Fruit fly (Drosophila melanogaster) whole organism, embryonic: Measurements from ENCODE around the gene CG6766.

Source experiments
- Adf1 ChIP-seq: fragments of 200-800 bp; sonication (Bioruptor generic); IDR thresholded peaks from 2 replicates; pipeline ENCODE4 v1.3.6; 2022; ENCODE audit warnings: missing biosample characterization, missing genetic modification characterization
- Atf3 ChIP-seq: fragments of 200-800 bp; sonication (Bioruptor generic); optimal IDR thresholded peaks from 3 replicates; lab custom pipeline; 2016; ENCODE audit warnings: missing biosample characterization, missing genetic modification characterization
- Bteb2 ChIP-seq: fragments of 200-800 bp; sonication (Bioruptor generic); optimal IDR thresholded peaks from 2 replicates; lab custom pipeline; 2016; ENCODE audit warnings: missing biosample characterization, missing genetic modification characterization
- CG11247 ChIP-seq: fragments of 200-800 bp; sonication (Bioruptor generic); IDR thresholded peaks from 2 replicates; pipeline ENCODE4 v1.3.6; 2022; ENCODE audit warnings: missing biosample characterization, missing genetic modification characterization
- CG11696 ChIP-seq: fragments of 200-800 bp; sonication (Bioruptor generic); IDR thresholded peaks from 2 replicates; pipeline ENCODE4 v1.3.6; 2022; ENCODE audit warnings: missing biosample characterization, missing genetic modification characterization
- CG12219 ChIP-seq: fragments of 200-800 bp; sonication (Bioruptor generic); optimal IDR thresholded peaks from 3 replicates; lab custom pipeline; 2018; ENCODE audit warnings: missing biosample characterization, mild to moderate bottlenecking, missing genetic modification characterization
- CG13775 ChIP-seq: fragments of 200-800 bp; sonication (Bioruptor generic); optimal IDR thresholded peaks from 3 replicates; lab custom pipeline; 2017; ENCODE audit warnings: missing biosample characterization, mild to moderate bottlenecking, missing genetic modification characterization
- CG15479 ChIP-seq: fragments of 200-800 bp; sonication (Bioruptor generic); optimal IDR thresholded peaks from 3 replicates; lab custom pipeline; 2019; ENCODE audit warnings: missing biosample characterization, mild to moderate bottlenecking, missing genetic modification characterization, moderate library complexity
- CG15696 ChIP-seq: fragments of 200-800 bp; sonication (Bioruptor generic); optimal IDR thresholded peaks from 2 replicates; lab custom pipeline; 2019; ENCODE audit warnings: missing biosample characterization, mild to moderate bottlenecking, missing genetic modification characterization, moderate library complexity
- CG30403 ChIP-seq: fragments of 200-800 bp; sonication (Bioruptor generic); optimal IDR thresholded peaks from 3 replicates; lab custom pipeline; 2016; ENCODE audit warnings: missing biosample characterization, missing genetic modification characterization
- CG31441 ChIP-seq: fragments of 200-800 bp; sonication (Bioruptor generic); IDR thresholded peaks from 2 replicates; pipeline ENCODE4 v1.3.6; 2022; ENCODE audit warnings: missing biosample characterization, missing genetic modification characterization
- CG32772 ChIP-seq: fragments of 200-800 bp; sonication (Bioruptor generic); IDR thresholded peaks from 2 replicates; pipeline ENCODE4 v1.3.6; 2022; ENCODE audit warnings: missing biosample characterization, missing genetic modification characterization
- CG33557 ChIP-seq: fragments of 200-800 bp; sonication (Bioruptor generic); optimal IDR thresholded peaks from 2 replicates; lab custom pipeline; 2019; ENCODE audit warnings: missing biosample characterization, mild to moderate bottlenecking, missing genetic modification characterization, moderate library complexity
- CG4360 ChIP-seq: fragments of 200-800 bp; sonication (Bioruptor generic); IDR thresholded peaks from 2 replicates; pipeline ENCODE4 v1.3.6; 2022; ENCODE audit warnings: missing biosample characterization, missing genetic modification characterization
- CG4854 ChIP-seq: fragments of 200-800 bp; sonication (Bioruptor generic); optimal IDR thresholded peaks from 2 replicates; lab custom pipeline; 2016; ENCODE audit warnings: missing biosample characterization, missing genetic modification characterization, inconsistent platforms
- CG6854 ChIP-seq: fragments of 200-800 bp; sonication (Bioruptor generic); optimal IDR thresholded peaks from 3 replicates; lab custom pipeline; 2017; ENCODE audit warnings: missing biosample characterization, mild to moderate bottlenecking, missing genetic modification characterization
- CG7556 ChIP-seq: fragments of 200-800 bp; sonication (Bioruptor generic); optimal IDR thresholded peaks from 2 replicates; lab custom pipeline; 2017; ENCODE audit warnings: missing biosample characterization, mild to moderate bottlenecking, missing genetic modification characterization
- CG7786 ChIP-seq: fragments of 200-800 bp; sonication (Bioruptor generic); optimal IDR thresholded peaks from 2 replicates; lab custom pipeline; 2016; ENCODE audit warnings: missing biosample characterization, missing genetic modification characterization
- CG7928 ChIP-seq: fragments of 200-800 bp; sonication (Bioruptor generic); optimal IDR thresholded peaks from 2 replicates; lab custom pipeline; 2017; ENCODE audit warnings: missing biosample characterization, mild to moderate bottlenecking, missing genetic modification characterization
- CG8924 ChIP-seq: fragments of 200-800 bp; optimal IDR thresholded peaks from 3 replicates; lab custom pipeline; 2019; ENCODE audit warnings: missing biosample characterization, mild to moderate bottlenecking, missing genetic modification characterization, moderate library complexity
- CTCF ChIP-seq: fragments of 200-800 bp; sonication (Bioruptor generic); optimal IDR thresholded peaks from 2 replicates; lab custom pipeline; 2017; ENCODE audit warnings: missing biosample characterization, mild to moderate bottlenecking, missing genetic modification characterization, moderate library complexity
- CoRest ChIP-seq: fragments of 200-800 bp; sonication (Bioruptor generic); optimal IDR thresholded peaks from 3 replicates; lab custom pipeline; 2018; ENCODE audit warnings: missing biosample characterization, mild to moderate bottlenecking, missing genetic modification characterization, moderate library complexity
- Deaf1 ChIP-seq: fragments of 200-800 bp; optimal IDR thresholded peaks from 3 replicates; lab custom pipeline; 2019; ENCODE audit warnings: missing biosample characterization, mild to moderate bottlenecking, missing genetic modification characterization, moderate library complexity
- Hsf ChIP-seq: fragments of 200-800 bp; sonication (Bioruptor generic); optimal IDR thresholded peaks from 3 replicates; lab custom pipeline; 2016; ENCODE audit warnings: missing biosample characterization, missing genetic modification characterization
- Max ChIP-seq: fragments of 200-800 bp; sonication (Bioruptor generic); optimal IDR thresholded peaks from 2 replicates; lab custom pipeline; 2016; ENCODE audit warnings: missing biosample characterization, mild to moderate bottlenecking, missing genetic modification characterization
- NC2β ChIP-seq: fragments of 200-800 bp; sonication (Bioruptor generic); optimal IDR thresholded peaks from 2 replicates; lab custom pipeline; 2016; ENCODE audit warnings: missing biosample characterization, missing genetic modification characterization
- Neu2 ChIP-seq: fragments of 200-800 bp; sonication (Bioruptor generic); optimal IDR thresholded peaks from 3 replicates; lab custom pipeline; 2016; ENCODE audit warnings: missing biosample characterization, missing genetic modification characterization, borderline replicate concordance
- Nf-YA ChIP-seq: fragments of 200-800 bp; sonication (Bioruptor generic); IDR thresholded peaks from 2 replicates; pipeline ENCODE4 v1.3.6; 2022; ENCODE audit warnings: missing biosample characterization, missing genetic modification characterization
- Oaz ChIP-seq: fragments of 200-800 bp; sonication (Bioruptor generic); IDR thresholded peaks from 2 replicates; pipeline ENCODE4 v1.3.6; 2022; ENCODE audit warnings: missing biosample characterization, missing genetic modification characterization
- Oli ChIP-seq: fragments of 200-800 bp; sonication (Bioruptor generic); optimal IDR thresholded peaks from 2 replicates; lab custom pipeline; 2018; ENCODE audit warnings: missing biosample characterization, mild to moderate bottlenecking, missing genetic modification characterization, moderate library complexity
- Ravus ChIP-seq: fragments of 200-800 bp; sonication (Bioruptor generic); IDR thresholded peaks from 2 replicates; pipeline ENCODE4 v1.3.6; 2022; ENCODE audit warnings: missing biosample characterization, missing genetic modification characterization
- Sry-β ChIP-seq: fragments of 200-800 bp; sonication (Bioruptor generic); optimal IDR thresholded peaks from 2 replicates; lab custom pipeline; 2018; ENCODE audit warnings: missing biosample characterization, mild to moderate bottlenecking, missing genetic modification characterization, moderate library complexity
- Ssrp ChIP-seq: fragments of 200-800 bp; sonication (Bioruptor generic); optimal IDR thresholded peaks from 2 replicates; lab custom pipeline; 2018; ENCODE audit warnings: missing biosample characterization, mild to moderate bottlenecking, missing genetic modification characterization, moderate library complexity
- ap ChIP-seq: fragments of 200-800 bp; sonication (Bioruptor generic); IDR thresholded peaks from 2 replicates; pipeline ENCODE4 v1.3.6; 2022; ENCODE audit warnings: missing biosample characterization, missing genetic modification characterization
- ara ChIP-seq: fragments of 200-800 bp; sonication (Bioruptor generic); IDR thresholded peaks from 2 replicates; pipeline ENCODE4 v1.3.6; 2022; ENCODE audit warnings: missing biosample characterization, missing genetic modification characterization
- az2 ChIP-seq: fragments of 200-800 bp; sonication (Bioruptor generic); optimal IDR thresholded peaks from 3 replicates; lab custom pipeline; 2016; ENCODE audit warnings: missing biosample characterization, missing genetic modification characterization
- bbx ChIP-seq: fragments of 200-800 bp; sonication (Bioruptor generic); IDR thresholded peaks from 2 replicates; pipeline ENCODE4 v1.3.6; 2022; ENCODE audit warnings: missing biosample characterization, missing genetic modification characterization; ENCODE audit not compliant: partially characterized antibody
- dpn ChIP-seq, 2 experiments: fragments of 200-800 bp; sonication (Bioruptor generic); optimal IDR thresholded peaks; 3 replicates each; lab custom pipeline; 2016; ENCODE audit warnings: missing biosample characterization in 2 of 2, missing genetic modification characterization in 2 of 2
- emc ChIP-seq: fragments of 200-800 bp; sonication (Bioruptor generic); optimal IDR thresholded peaks from 2 replicates; lab custom pipeline; 2016; ENCODE audit warnings: missing biosample characterization, missing genetic modification characterization
- ems ChIP-seq: fragments of 200-800 bp; sonication (Bioruptor generic); optimal IDR thresholded peaks from 3 replicates; lab custom pipeline; 2016; ENCODE audit warnings: missing biosample characterization, missing genetic modification characterization
- fd64A ChIP-seq: fragments of 200-800 bp; sonication (Bioruptor generic); optimal IDR thresholded peaks from 3 replicates; lab custom pipeline; 2018; ENCODE audit warnings: missing biosample characterization, mild to moderate bottlenecking, missing genetic modification characterization
- gro ChIP-seq: fragments of 200-800 bp; sonication (Bioruptor generic); optimal IDR thresholded peaks from 2 replicates; lab custom pipeline; 2016; ENCODE audit warnings: missing biosample characterization, missing genetic modification characterization
- hkb ChIP-seq, 2 experiments: fragments of 200-800 bp in 1 of 2; fragments of >200 bp in 1 of 2; sonication (Bioruptor generic) in 1 of 2; IDR thresholded peaks in 1 of 2; optimal IDR thresholded peaks in 1 of 2; 2 replicates each; pipeline versions ENCODE4 v1.3.6 to Lab custom; 2017 to 2022; ENCODE audit warnings: missing biosample characterization in 1 of 2, missing genetic modification characterization in 1 of 2
- hth ChIP-seq: fragments of >200 bp; optimal IDR thresholded peaks from 2 replicates; lab custom pipeline; 2017; ENCODE audit warnings: inconsistent platforms
- klu ChIP-seq: fragments of 200-800 bp; sonication (Bioruptor generic); IDR thresholded peaks from 2 replicates; pipeline ENCODE4 v1.3.6; 2022; ENCODE audit warnings: missing biosample characterization, missing genetic modification characterization
- pfk ChIP-seq: fragments of 200-800 bp; sonication (Bioruptor generic); optimal IDR thresholded peaks from 2 replicates; lab custom pipeline; 2018; ENCODE audit warnings: missing biosample characterization, mild to moderate bottlenecking, missing genetic modification characterization, moderate library complexity
- prd ChIP-seq, 3 experiments: fragments of >200 bp in 2 of 3; fragments of 200-800 bp in 1 of 3; sonication (Bioruptor generic) in 1 of 3; optimal IDR thresholded peaks in 2 of 3; IDR thresholded peaks in 1 of 3; 2 replicates in 2 of 3; 3 replicates in 1 of 3; pipeline versions ENCODE4 v1.3.6 to Lab custom; 2017 to 2022; ENCODE audit warnings: missing biosample characterization in 1 of 3, missing genetic modification characterization in 1 of 3
- psq ChIP-seq: fragments of 200-800 bp; sonication (Bioruptor generic); optimal IDR thresholded peaks from 2 replicates; lab custom pipeline; 2017; ENCODE audit warnings: missing biosample characterization, missing genetic modification characterization
- pzg ChIP-seq: fragments of 200-800 bp; sonication (Bioruptor generic); optimal IDR thresholded peaks from 3 replicates; lab custom pipeline; 2018; ENCODE audit warnings: missing biosample characterization, mild to moderate bottlenecking, missing genetic modification characterization, moderate library complexity
- sd ChIP-seq: fragments of 200-800 bp; sonication (Bioruptor generic); optimal IDR thresholded peaks from 3 replicates; lab custom pipeline; 2018; ENCODE audit warnings: missing biosample characterization, mild to moderate bottlenecking, missing genetic modification characterization, moderate library complexity
- sima ChIP-seq: fragments of 200-800 bp; sonication (Bioruptor generic); optimal IDR thresholded peaks from 2 replicates; lab custom pipeline; 2016; ENCODE audit warnings: missing biosample characterization, missing genetic modification characterization
- vfl ChIP-seq: fragments of 200-800 bp; sonication (Bioruptor generic); optimal IDR thresholded peaks from 2 replicates; lab custom pipeline; 2016; ENCODE audit warnings: missing biosample characterization, missing genetic modification characterization

Gene CG6766

dm6 chr2L:12007331-12007791 is 33.1 kb downstream of the CG6766 start (continued):
- TF ChIP-seq Sry-β (peak; percentile 46), CoRest (tag; lab: Kevin White, UChicago) (peak; percentile 21), CG13775 (GFP tag; lab: Kevin White, UChicago) (peak; percentile 41), prd (optimal IDR thresholded peaks at IDR 0.05; lab: Kevin White, UChicago) (no peak), prd (GFP tag; IDR thresholded peaks at IDR 0.05; lab: Robert Waterston, UW) (no peak), sima (GFP tag; lab: Kevin White, UChicago) (no peak), CG31441 (GFP tag; lab: Robert Waterston, UW) (no peak), CG30403 (GFP tag; lab: Kevin White, UChicago) (no peak), CG7928 (GFP tag; lab: Kevin White, UChicago) (peak; percentile 36), Ssrp (tag; lab: Kevin White, UChicago) (no peak), pfk (peak; percentile 76), CG15696 (peak; percentile 11), CG4360 (GFP tag; lab: Robert Waterston, UW) (no peak), CG7556 (GFP tag; lab: Kevin White, UChicago) (no peak), ara (GFP tag; lab: Robert Waterston, UW) (no peak), bbx (no peak), Neu2 (no peak), Deaf1 (tag; lab: Kevin White, UChicago) (peak; percentile 92), dpn (GFP tag; optimal IDR thresholded peaks at IDR 0.05; lab: Kevin White, UChicago) (peak; percentile 13 to 26), Adf1 (GFP tag; lab: Robert Waterston, UW) (no peak), CG8924 (tag; lab: Kevin White, UChicago) (peak; percentile 32), NC2β (GFP tag; lab: Kevin White, UChicago) (peak; percentile 66), CG33557 (GFP tag; lab: Kevin White, UChicago) (peak; percentile 68), gro (GFP tag; lab: Kevin White, UChicago) (peak; percentile 85), az2 (GFP tag; lab: Kevin White, UChicago) (no peak), CTCF (GFP tag; lab: Kevin White, UChicago) (peak; percentile 79), pzg (peak; percentile 37), Bteb2 (peak; percentile 18), Nf-YA (GFP tag; lab: Robert Waterston, UW) (no peak), CG32772 (no peak), klu (GFP tag; lab: Robert Waterston, UW) (no peak), sd (tag; lab: Kevin White, UChicago) (peak; percentile 100), hth (no peak), hkb (optimal IDR thresholded peaks at IDR 0.05; lab: Kevin White, UChicago) (peak; percentile 57), hkb (GFP tag; IDR thresholded peaks at IDR 0.05; lab: Robert Waterston, UW) (no peak), Oli (tag; lab: Kevin White, UChicago) (peak; percentile 35), emc (GFP tag; lab: Kevin White, UChicago) (no peak), ems (GFP tag; lab: Kevin White, UChicago) (peak; percentile 12), CG7786 (GFP tag; lab: Kevin White, UChicago) (no peak), psq (GFP tag; lab: Kevin White, UChicago) (peak; percentile 6), CG15479 (GFP tag; lab: Kevin White, UChicago) (peak; percentile 100), Atf3 (GFP tag; lab: Kevin White, UChicago) (no peak), Ravus (GFP tag; lab: Robert Waterston, UW) (no peak), CG12219 (peak; percentile 85), CG6854 (peak; percentile 80), Oaz (GFP tag; lab: Robert Waterston, UW) (no peak), vfl (peak; percentile 23), ap (GFP tag; lab: Robert Waterston, UW) (no peak), CG4854 (GFP tag; lab: Kevin White, UChicago) (no peak), fd64A (peak; percentile 62), CG11247 (GFP tag; lab: Robert Waterston, UW) (no peak), Hsf (GFP tag; lab: Kevin White, UChicago) (no peak), Max (GFP tag; lab: Kevin White, UChicago) (peak; percentile 26), CG11696 (GFP tag; lab: Robert Waterston, UW) (no peak)
